Fruit fly (Drosophila melanogaster) whole organism, embryonic: ENCODE measurements around the gene CG18213.

Source experiments
- C15 ChIP-seq: fragments of 200-800 bp; sonication (Bioruptor generic); IDR thresholded peaks from 3 replicates; pipeline ENCODE4 v1.3.6; 2022; ENCODE audit warnings: missing biosample characterization, missing genetic modification characterization
- CG11398 ChIP-seq: fragments of 200-800 bp; sonication (Bioruptor generic); optimal IDR thresholded peaks from 2 replicates; lab custom pipeline; 2016; ENCODE audit warnings: missing biosample characterization, missing genetic modification characterization
- CG1233 ChIP-seq: fragments of 200-800 bp; sonication (Bioruptor generic); optimal IDR thresholded peaks from 4 replicates; lab custom pipeline; 2018; ENCODE audit warnings: missing biosample characterization, mild to moderate bottlenecking, missing genetic modification characterization
- CG12744 ChIP-seq: fragments of 200-800 bp; sonication (Bioruptor generic); optimal IDR thresholded peaks from 2 replicates; lab custom pipeline; 2016; ENCODE audit warnings: missing biosample characterization, missing genetic modification characterization
- CG13123 ChIP-seq: fragments of 200-800 bp; sonication (Bioruptor generic); optimal IDR thresholded peaks from 2 replicates; lab custom pipeline; 2016; ENCODE audit warnings: missing biosample characterization, missing genetic modification characterization
- CG15011 ChIP-seq: fragments of 200-800 bp; sonication (Bioruptor generic); optimal IDR thresholded peaks from 3 replicates; lab custom pipeline; 2018; ENCODE audit warnings: missing biosample characterization, mild to moderate bottlenecking, missing genetic modification characterization
- CG1529 ChIP-seq: fragments of 200-800 bp; sonication (Bioruptor generic); optimal IDR thresholded peaks from 3 replicates; lab custom pipeline; 2018; ENCODE audit warnings: missing biosample characterization, missing genetic modification characterization
- CG1602 ChIP-seq: fragments of 200-800 bp; sonication (Bioruptor generic); optimal IDR thresholded peaks from 3 replicates; lab custom pipeline; 2016; ENCODE audit warnings: missing biosample characterization, missing genetic modification characterization
- CG17912 ChIP-seq: fragments of 200-800 bp; sonication (Bioruptor generic); optimal IDR thresholded peaks from 2 replicates; lab custom pipeline; 2018; ENCODE audit warnings: missing biosample characterization, mild to moderate bottlenecking, missing genetic modification characterization
- CG30403 ChIP-seq: fragments of 200-800 bp; sonication (Bioruptor generic); optimal IDR thresholded peaks from 3 replicates; lab custom pipeline; 2016; ENCODE audit warnings: missing biosample characterization, missing genetic modification characterization
- CG31224 ChIP-seq: fragments of 200-800 bp; sonication (Bioruptor generic); IDR thresholded peaks from 2 replicates; pipeline ENCODE4 v1.3.6; 2022; ENCODE audit warnings: missing biosample characterization, missing genetic modification characterization
- CG3281 ChIP-seq: fragments of 200-800 bp; sonication (Bioruptor generic); optimal IDR thresholded peaks from 3 replicates; lab custom pipeline; 2017; ENCODE audit warnings: missing biosample characterization, mild to moderate bottlenecking, missing genetic modification characterization
- CG3847 ChIP-seq: fragments of 200-800 bp; sonication (Bioruptor generic); IDR thresholded peaks from 2 replicates; pipeline ENCODE4 v1.3.6; 2022; ENCODE audit warnings: missing biosample characterization, missing genetic modification characterization
- CG4282 ChIP-seq: fragments of 200-800 bp; sonication (Bioruptor generic); optimal IDR thresholded peaks from 2 replicates; lab custom pipeline; 2016; ENCODE audit warnings: missing biosample characterization, missing genetic modification characterization
- CG4707 ChIP-seq: fragments of 200-800 bp; sonication (Bioruptor generic); optimal IDR thresholded peaks from 2 replicates; lab custom pipeline; 2018; ENCODE audit warnings: missing biosample characterization, mild to moderate bottlenecking, missing genetic modification characterization, moderate library complexity
- CG4820 ChIP-seq: fragments of 200-800 bp; sonication (Bioruptor generic); optimal IDR thresholded peaks from 3 replicates; lab custom pipeline; 2016; ENCODE audit warnings: missing biosample characterization, missing genetic modification characterization
- CG7745 ChIP-seq: fragments of 200-800 bp; sonication (Bioruptor generic); optimal IDR thresholded peaks from 2 replicates; lab custom pipeline; 2018; ENCODE audit warnings: missing biosample characterization, mild to moderate bottlenecking, missing genetic modification characterization, moderate library complexity
- CG7963 ChIP-seq: fragments of 200-800 bp; sonication (Bioruptor generic); IDR thresholded peaks from 3 replicates; pipeline ENCODE4 v1.3.6; 2022; ENCODE audit warnings: missing biosample characterization, missing genetic modification characterization; ENCODE audit not compliant: partially characterized antibody
- D19B ChIP-seq: fragments of 200-800 bp; sonication (Bioruptor generic); optimal IDR thresholded peaks from 2 replicates; lab custom pipeline; 2017; ENCODE audit warnings: missing biosample characterization, mild to moderate bottlenecking, missing genetic modification characterization
- Dfd ChIP-seq, 2 experiments: fragments of >200 bp; optimal IDR thresholded peaks; 2 replicates each; lab custom pipeline; 2017; ENCODE audit warnings: missing biosample characterization in 2 of 2, missing genetic modification characterization in 2 of 2
- Fer2 ChIP-seq: fragments of 200-800 bp; sonication (Bioruptor generic); optimal IDR thresholded peaks from 2 replicates; lab custom pipeline; 2018; ENCODE audit warnings: missing biosample characterization, mild to moderate bottlenecking, missing genetic modification characterization, moderate library complexity
- GATAe ChIP-seq: fragments of 200-800 bp; sonication (Bioruptor generic); conservative IDR thresholded peaks from 2 replicates; pipeline ENCODE4 v1.3.6; 2022; ENCODE audit warnings: missing biosample characterization, missing genetic modification characterization
- HmgD ChIP-seq: fragments of 200-800 bp; sonication (Bioruptor generic); optimal IDR thresholded peaks from 3 replicates; lab custom pipeline; 2016; ENCODE audit warnings: missing biosample characterization, missing genetic modification characterization
- Mrtf ChIP-seq: fragments of 200-800 bp; sonication (Bioruptor generic); IDR thresholded peaks from 3 replicates; pipeline ENCODE4 v1.3.6; 2022; ENCODE audit warnings: missing biosample characterization, missing genetic modification characterization
- NfI ChIP-seq: fragments of 200-800 bp; sonication (Bioruptor generic); optimal IDR thresholded peaks from 3 replicates; lab custom pipeline; 2018; ENCODE audit warnings: missing biosample characterization, mild to moderate bottlenecking, missing genetic modification characterization, moderate library complexity
- Rfx ChIP-seq: fragments of 200-800 bp; sonication (Bioruptor generic); IDR thresholded peaks from 2 replicates; pipeline ENCODE4 v1.3.6; 2022; ENCODE audit warnings: missing biosample characterization, missing genetic modification characterization
- Tbp ChIP-seq: fragments of >200 bp; optimal IDR thresholded peaks from 2 replicates; lab custom pipeline; 2018; ENCODE audit warnings: missing biosample characterization, missing genetic modification characterization
- Xbp1 ChIP-seq: fragments of 200-800 bp; sonication (Bioruptor generic); optimal IDR thresholded peaks from 3 replicates; lab custom pipeline; 2016; ENCODE audit warnings: missing biosample characterization, mild to moderate bottlenecking, missing genetic modification characterization
- ato ChIP-seq: fragments of 200-800 bp; sonication (Bioruptor generic); IDR thresholded peaks from 2 replicates; pipeline ENCODE4 v1.3.6; 2022; ENCODE audit warnings: missing biosample characterization, missing genetic modification characterization; ENCODE audit not compliant: partially characterized antibody
- bowl ChIP-seq: fragments of 200-800 bp; sonication (Bioruptor generic); IDR thresholded peaks from 2 replicates; pipeline ENCODE4 v1.3.6; 2022; ENCODE audit warnings: missing biosample characterization, missing genetic modification characterization
- cas ChIP-seq: fragments of 200-800 bp; sonication (Bioruptor generic); IDR thresholded peaks from 2 replicates; pipeline ENCODE4 v1.3.6; 2022; ENCODE audit warnings: missing biosample characterization, missing genetic modification characterization
- crc ChIP-seq: fragments of 200-800 bp; sonication (Bioruptor generic); optimal IDR thresholded peaks from 2 replicates; lab custom pipeline; 2016; ENCODE audit warnings: missing biosample characterization, missing genetic modification characterization
- da ChIP-seq: fragments of 200-800 bp; sonication (Bioruptor generic); optimal IDR thresholded peaks from 2 replicates; lab custom pipeline; 2016; ENCODE audit warnings: missing biosample characterization, missing genetic modification characterization
- dmrt99B ChIP-seq: fragments of 200-800 bp; sonication (Bioruptor generic); optimal IDR thresholded peaks from 2 replicates; lab custom pipeline; 2018; ENCODE audit warnings: missing biosample characterization, mild to moderate bottlenecking, missing genetic modification characterization, moderate library complexity
- dpn ChIP-seq, 2 experiments: fragments of 200-800 bp; sonication (Bioruptor generic); optimal IDR thresholded peaks; 3 replicates each; lab custom pipeline; 2016; ENCODE audit warnings: missing biosample characterization in 2 of 2, missing genetic modification characterization in 2 of 2
- gce ChIP-seq: fragments of 200-800 bp; sonication (Bioruptor generic); IDR thresholded peaks from 3 replicates; pipeline ENCODE4 v1.3.6; 2022; ENCODE audit warnings: missing biosample characterization, missing genetic modification characterization
- gfzf ChIP-seq: fragments of 200-800 bp; sonication (Bioruptor generic); optimal IDR thresholded peaks from 2 replicates; lab custom pipeline; 2016; ENCODE audit warnings: missing biosample characterization, mild to moderate bottlenecking, missing genetic modification characterization, moderate library complexity
- gsb ChIP-seq: fragments of 200-800 bp; sonication (Bioruptor generic); IDR thresholded peaks from 2 replicates; pipeline ENCODE4 v1.3.6; 2022; ENCODE audit warnings: missing biosample characterization, missing genetic modification characterization
- kah ChIP-seq: fragments of 200-800 bp; sonication (Bioruptor generic); optimal IDR thresholded peaks from 2 replicates; lab custom pipeline; 2018; ENCODE audit warnings: missing biosample characterization, mild to moderate bottlenecking, missing genetic modification characterization
- nerfin-2 ChIP-seq: fragments of 200-800 bp; sonication (Bioruptor generic); IDR thresholded peaks from 2 replicates; pipeline ENCODE4 v1.3.6; 2022; ENCODE audit warnings: missing biosample characterization, missing genetic modification characterization; ENCODE audit not compliant: partially characterized antibody
- oc ChIP-seq: fragments of 200-800 bp; sonication (Bioruptor generic); optimal IDR thresholded peaks from 2 replicates; lab custom pipeline; 2018; ENCODE audit warnings: missing biosample characterization, mild to moderate bottlenecking, missing genetic modification characterization, moderate library complexity
- pita ChIP-seq: fragments of 200-800 bp; sonication (Bioruptor generic); optimal IDR thresholded peaks from 2 replicates; lab custom pipeline; 2017; ENCODE audit warnings: missing biosample characterization, mild to moderate bottlenecking, missing genetic modification characterization
- pnt ChIP-seq: fragments of 200-800 bp; sonication (Bioruptor generic); optimal IDR thresholded peaks from 3 replicates; lab custom pipeline; 2016; ENCODE audit warnings: missing biosample characterization, missing genetic modification characterization
- pros ChIP-seq: fragments of 200-800 bp; sonication (Bioruptor generic); optimal IDR thresholded peaks from 3 replicates; lab custom pipeline; 2019; ENCODE audit warnings: missing biosample characterization, mild to moderate bottlenecking, missing genetic modification characterization, moderate library complexity
- ranshi ChIP-seq: fragments of 200-800 bp; sonication (Bioruptor generic); IDR thresholded peaks from 2 replicates; pipeline ENCODE4 v1.3.6; 2022; ENCODE audit warnings: missing biosample characterization, missing genetic modification characterization
- shn ChIP-seq: fragments of 200-800 bp; sonication (Bioruptor generic); optimal IDR thresholded peaks from 3 replicates; lab custom pipeline; 2016; ENCODE audit warnings: missing biosample characterization, missing genetic modification characterization
- twi ChIP-seq: fragments of 200-800 bp; optimal IDR thresholded peaks from 2 replicates; lab custom pipeline; 2019; ENCODE audit warnings: missing biosample characterization, mild to moderate bottlenecking, missing genetic modification characterization, moderate library complexity
- unpg ChIP-seq: fragments of 200-800 bp; sonication (Bioruptor generic); optimal IDR thresholded peaks from 3 replicates; lab custom pipeline; 2018; ENCODE audit warnings: missing biosample characterization, mild to moderate bottlenecking, missing genetic modification characterization, moderate library complexity
- wdn ChIP-seq: fragments of 200-800 bp; sonication (Bioruptor generic); IDR thresholded peaks from 2 replicates; pipeline ENCODE4 v1.3.6; 2022; ENCODE audit warnings: missing biosample characterization, missing genetic modification characterization
- zf30C ChIP-seq: fragments of 200-800 bp; sonication (Bioruptor generic); optimal IDR thresholded peaks from 3 replicates; lab custom pipeline; 2018; ENCODE audit warnings: missing biosample characterization, mild to moderate bottlenecking, missing genetic modification characterization

Gene CG18213

DNA sequence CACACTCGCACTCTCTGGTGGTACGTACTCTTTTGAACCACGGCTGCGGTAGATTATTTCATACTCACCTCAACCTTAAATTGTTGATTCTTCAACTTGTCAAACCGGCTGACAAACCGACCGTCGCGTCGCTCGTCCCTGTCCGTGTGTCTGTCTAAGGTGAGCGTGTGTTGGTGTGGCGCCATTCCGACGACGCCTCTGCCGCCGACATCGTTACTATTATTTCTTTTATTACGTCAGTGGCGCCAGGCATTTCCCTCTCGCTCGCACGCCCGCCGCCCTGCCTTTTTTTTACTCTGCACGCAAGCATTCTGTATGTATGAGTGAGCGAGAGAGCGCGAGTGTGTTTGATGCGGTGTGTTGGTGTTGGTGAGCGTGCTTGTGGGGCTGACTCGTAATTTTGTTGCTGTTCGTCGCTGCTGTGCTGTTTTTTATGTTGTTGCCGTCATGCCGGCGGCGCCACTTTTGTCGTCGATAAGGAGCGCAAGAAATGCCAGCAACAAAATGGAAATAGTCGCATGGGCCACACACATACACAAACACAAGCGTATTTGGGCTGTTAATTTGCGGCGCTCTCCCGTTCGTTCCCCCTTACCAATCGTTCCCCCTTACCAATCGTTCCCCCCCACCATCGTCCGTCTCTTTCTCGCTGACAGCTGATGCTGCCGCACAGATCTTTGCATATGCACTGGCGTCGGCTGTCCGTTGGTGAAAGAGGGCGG, 16.3 kb upstream of the CG18213 start (continued):
- TF ChIP-seq Dfd (GFP tag; optimal IDR thresholded peaks at IDR 0.05; lab: Kevin White, UChicago): no peak
- TF ChIP-seq gce (GFP tag; lab: Robert Waterston, UW): no peak
- no peak for TF ChIP-seq CG4282
- peak; percentile 15 for TF ChIP-seq dmrt99B (tag; lab: Kevin White, UChicago)
- no peak for TF ChIP-seq cas (GFP tag; lab: Robert Waterston, UW)
- TF ChIP-seq CG1529 (GFP tag; lab: Kevin White, UChicago): no peak
- TF ChIP-seq C15 (GFP tag; lab: Robert Waterston, UW): no peak
- TF ChIP-seq pros: peak; percentile 86
- peak; percentile 33 for TF ChIP-seq zf30C
- peak; percentile 25; the same call in 1 of the 2 replicates for TF ChIP-seq nerfin-2 (GFP tag; lab: Robert Waterston, UW)
- no peak for TF ChIP-seq CG15011 (GFP tag; lab: Kevin White, UChicago)
- 0 out of 2 replicates have a peak, but pooled peaks have one; percentile 34 for TF ChIP-seq CG3847
- TF ChIP-seq CG7963 (GFP tag; lab: Robert Waterston, UW): no peak
- TF ChIP-seq CG13123 (GFP tag; lab: Kevin White, UChicago): no peak
- TF ChIP-seq Xbp1: no peak
- no peak for TF ChIP-seq HmgD
- no peak for TF ChIP-seq gfzf (GFP tag; lab: Kevin White, UChicago)
- TF ChIP-seq da: no peak
- no peak for TF ChIP-seq CG3281 (GFP tag; lab: Kevin White, UChicago)
- no peak for TF ChIP-seq CG4820
- no peak for TF ChIP-seq dpn (GFP tag; optimal IDR thresholded peaks at IDR 0.05; lab: Kevin White, UChicago)
- no peak for TF ChIP-seq ranshi (GFP tag; lab: Robert Waterston, UW)
- peak; percentile 13 for TF ChIP-seq kah
- no peak for TF ChIP-seq GATAe (GFP tag; lab: Robert Waterston, UW)
- peak; percentile 20; the same call in 1 of the 2 replicates for TF ChIP-seq Rfx (GFP tag; lab: Robert Waterston, UW)
- no peak for TF ChIP-seq CG4707
- no peak for TF ChIP-seq Fer2
- no peak for TF ChIP-seq ato (GFP tag; lab: Robert Waterston, UW)
- TF ChIP-seq gsb: no peak
- no peak for TF ChIP-seq CG11398 (GFP tag; lab: Kevin White, UChicago)
- TF ChIP-seq CG30403 (GFP tag; lab: Kevin White, UChicago): no peak
- TF ChIP-seq D19B: no peak
- TF ChIP-seq Tbp: no peak
- TF ChIP-seq CG7745 (tag; lab: Kevin White, UChicago): no peak
- no peak for TF ChIP-seq Mrtf (GFP tag; lab: Robert Waterston, UW)
- TF ChIP-seq CG12744 (GFP tag; lab: Kevin White, UChicago): no peak
- TF ChIP-seq wdn (GFP tag; lab: Robert Waterston, UW): 0 out of 2 replicates have a peak, but pooled peaks have one; percentile 7
- TF ChIP-seq CG31224 (GFP tag; lab: Robert Waterston, UW): no peak; the same call in 1 of the 2 replicates
- TF ChIP-seq shn (GFP tag; lab: Kevin White, UChicago): no peak
- peak; percentile 11; the same call in 1 of the 2 replicates for TF ChIP-seq bowl (GFP tag; lab: Robert Waterston, UW)
- no peak for TF ChIP-seq unpg
- no peak for TF ChIP-seq CG1602 (GFP tag; lab: Kevin White, UChicago)
- no peak for TF ChIP-seq crc (GFP tag; lab: Kevin White, UChicago)
- TF ChIP-seq CG1233 (GFP tag; lab: Kevin White, UChicago): peak; percentile 16
- peak; percentile 59 for TF ChIP-seq twi (tag; lab: Kevin White, UChicago)
- TF ChIP-seq pita (GFP tag; lab: Kevin White, UChicago): no peak
- no peak for TF ChIP-seq pnt (GFP tag; lab: Kevin White, UChicago)
- TF ChIP-seq CG17912 (GFP tag; lab: Kevin White, UChicago): no peak
- TF ChIP-seq NfI (GFP tag; lab: Kevin White, UChicago): no peak
- TF ChIP-seq oc (tag; lab: Kevin White, UChicago): no peak
